Worm (Caenorhabditis elegans): ENCODE data around the gene nspd-7.
A peak's percentile ranks its signal among the peaks of the same experiment; 100 is the strongest.

The nspd-7 gene

DNA sequence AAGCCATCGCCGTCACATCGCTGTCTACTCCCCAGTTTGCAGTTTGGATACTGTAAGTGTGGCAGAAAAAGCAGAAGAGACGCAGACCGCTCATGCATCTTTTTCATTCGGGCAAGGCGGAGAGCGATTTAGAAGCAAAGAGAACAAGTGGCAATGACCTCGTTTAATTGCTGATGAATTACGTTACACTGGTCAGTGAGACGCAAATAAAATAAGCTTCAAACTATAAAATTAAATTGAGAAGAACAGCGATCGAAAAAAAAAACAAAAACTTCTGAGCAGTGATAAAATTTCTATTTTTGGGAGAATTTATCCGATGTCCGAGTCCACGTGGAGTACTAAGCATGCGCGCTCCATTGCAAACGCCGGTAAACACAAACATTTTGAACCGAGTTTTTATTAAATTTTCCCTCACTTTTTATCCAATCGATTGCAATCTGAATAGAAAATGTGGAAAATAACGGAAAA, 46.8 kb downstream of the nspd-7 start, which contains the start of gene C24F3.2 (continued):
- TF ChIP-seq mxl-2 (GFP tag; conservative IDR thresholded peaks at IDR 0.05) (no peak), ama-1 (optimal IDR thresholded peaks at IDR 0.05) (no peak), egl-43 (GFP tag; IDR thresholded peaks at IDR 0.05) (no peak), hlh-11 (tag; optimal IDR thresholded peaks at IDR 0.05) (peak; percentile 81), pqm-1 (tag; optimal IDR thresholded peaks at IDR 0.05) (no peak), hlh-30 (tag; optimal IDR thresholded peaks at IDR 0.05; ENCODE audit: insufficient read depth) (peak; percentile 58), unc-39 (tag; optimal IDR thresholded peaks at IDR 0.05) (no peak), lin-39 (tag; optimal IDR thresholded peaks at IDR 0.05) (no peak), ztf-7 (tag; optimal IDR thresholded peaks at IDR 0.05) (no peak), lir-3 (tag; optimal IDR thresholded peaks at IDR 0.05) (no peak), zag-1 (tag; optimal IDR thresholded peaks at IDR 0.05) (no peak), mxl-3 (GFP tag; optimal IDR thresholded peaks at IDR 0.05) (peak; percentile 88), spr-1 (tag; optimal IDR thresholded peaks at IDR 0.05) (no peak), Y75B8A.6 (GFP tag; IDR thresholded peaks at IDR 0.05) (no peak), dmd-8 (GFP tag; IDR thresholded peaks at IDR 0.05) (no peak), duxl-1 (tag; optimal IDR thresholded peaks at IDR 0.05; ENCODE audit: poor library complexity) (no peak), set-16 (GFP tag; IDR thresholded peaks at IDR 0.05) (no peak), T20F7.1 (GFP tag; optimal IDR thresholded peaks at IDR 0.05) (no peak), mep-1 (tag; optimal IDR thresholded peaks at IDR 0.05) (no peak), unc-62 (GFP tag; optimal IDR thresholded peaks at IDR 0.05 in 1 of 2) (peak in 1 of 2 experiments; percentile 98), unc-62 (tag; optimal IDR thresholded peaks at IDR 0.05) (no peak), Y48G9A.11 (GFP tag; IDR thresholded peaks at IDR 0.05) (no peak), rbr-2 (tag; optimal IDR thresholded peaks at IDR 0.05) (peak; percentile 52), egl-27 (tag; optimal IDR thresholded peaks at IDR 0.05) (no peak), F49E8.2 (tag; optimal IDR thresholded peaks at IDR 0.05; ENCODE audit: borderline replicate concordance) (no peak)

DNA sequence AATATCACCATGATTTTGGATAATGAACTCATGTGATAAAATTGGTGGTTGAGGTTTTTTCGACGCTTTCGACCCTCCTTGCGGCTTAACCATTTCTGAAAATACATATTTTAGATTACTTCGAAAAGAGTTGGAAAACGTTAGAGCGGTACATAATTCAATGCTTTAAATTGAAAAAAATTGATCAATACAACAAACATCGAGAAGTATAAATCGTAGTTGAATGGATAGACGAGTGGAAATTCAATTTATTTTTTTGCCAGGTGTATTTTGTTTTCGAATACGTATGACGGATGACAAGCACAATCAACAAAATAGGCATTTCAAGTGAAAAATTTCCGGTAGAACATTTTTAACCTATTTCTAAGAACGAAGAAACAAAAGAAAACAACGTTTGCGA, 47.8 kb downstream of the nspd-7 start, which contains the start of gene tram-1:
Gene tram-1 (minus strand): TSS at position 101 of the 400 bp plus-strand sequence.
- no peak for TF ChIP-seq zip-2 (tag; optimal IDR thresholded peaks at IDR 0.05)
- TF ChIP-seq snpc-1.2 (GFP tag; IDR thresholded peaks at IDR 0.05), result no peak
- no peak for TF ChIP-seq nhr-77 (tag; optimal IDR thresholded peaks at IDR 0.05)
- no peak for TF ChIP-seq nhr-11 (tag; optimal IDR thresholded peaks at IDR 0.05)
- no peak for TF ChIP-seq lin-29 (GFP tag; IDR thresholded peaks at IDR 0.05)
- no peak for TF ChIP-seq cey-2 (tag; optimal IDR thresholded peaks at IDR 0.05; ENCODE audit: borderline replicate concordance, insufficient read depth)
- TF ChIP-seq zfp-3 (GFP tag; conservative IDR thresholded peaks at IDR 0.05), result no peak
- TF ChIP-seq madf-9 (GFP tag; conservative IDR thresholded peaks at IDR 0.05), result no peak
- TF ChIP-seq aly-2 (tag; optimal IDR thresholded peaks at IDR 0.05), result no peak
- TF ChIP-seq F10B5.3 (tag; optimal IDR thresholded peaks at IDR 0.05), result no peak
- no peak for TF ChIP-seq nhr-237 (tag; optimal IDR thresholded peaks at IDR 0.05)
- no peak for TF ChIP-seq mxl-3 (GFP tag; optimal IDR thresholded peaks at IDR 0.05)
- no peak for TF ChIP-seq arid-1 (GFP tag; conservative IDR thresholded peaks at IDR 0.05)
- TF ChIP-seq dmd-8 (GFP tag; IDR thresholded peaks at IDR 0.05), result no peak
- no peak for TF ChIP-seq ZK337.2 (GFP tag; IDR thresholded peaks at IDR 0.05)
- TF ChIP-seq R02D3.7 (tag; optimal IDR thresholded peaks at IDR 0.05), result no peak
- TF ChIP-seq zip-11 (GFP tag; IDR thresholded peaks at IDR 0.05), result no peak
- TF ChIP-seq ztf-11 (tag; optimal IDR thresholded peaks at IDR 0.05), result no peak
- no peak for TF ChIP-seq nhr-102 (tag; optimal IDR thresholded peaks at IDR 0.05)

All from whole organism, L4 larva.